Fruit fly (Drosophila melanogaster) whole organism, embryonic: ENCODE data around the gene CG33281.

Source experiments
- Ada2b ChIP-seq: fragments of 200-800 bp; sonication (Bioruptor generic); IDR thresholded peaks from 2 replicates; pipeline ENCODE4 v1.3.6; 2022; ENCODE audit warnings: missing biosample characterization, missing genetic modification characterization
- Bteb2 ChIP-seq: fragments of 200-800 bp; sonication (Bioruptor generic); optimal IDR thresholded peaks from 2 replicates; lab custom pipeline; 2016; ENCODE audit warnings: missing biosample characterization, missing genetic modification characterization
- CG10274 ChIP-seq: fragments of 200-800 bp; sonication (Bioruptor generic); optimal IDR thresholded peaks from 3 replicates; lab custom pipeline; 2017; ENCODE audit warnings: missing biosample characterization, mild to moderate bottlenecking, missing genetic modification characterization
- CG11093 ChIP-seq: fragments of 200-800 bp; sonication (Bioruptor generic); IDR thresholded peaks from 3 replicates; pipeline ENCODE4 v1.3.6; 2022; ENCODE audit warnings: missing biosample characterization, missing genetic modification characterization
- CG11723 ChIP-seq: fragments of 200-800 bp; sonication (Bioruptor generic); optimal IDR thresholded peaks from 2 replicates; lab custom pipeline; 2017; ENCODE audit warnings: missing biosample characterization, mild to moderate bottlenecking, missing genetic modification characterization
- CG12104 ChIP-seq: fragments of 200-800 bp; sonication (Bioruptor generic); optimal IDR thresholded peaks from 3 replicates; lab custom pipeline; 2016; ENCODE audit warnings: missing biosample characterization, missing genetic modification characterization
- CG12236 ChIP-seq: fragments of 200-800 bp; sonication (Bioruptor generic); optimal IDR thresholded peaks from 2 replicates; lab custom pipeline; 2016; ENCODE audit warnings: missing biosample characterization, missing genetic modification characterization
- CG1233 ChIP-seq: fragments of 200-800 bp; sonication (Bioruptor generic); optimal IDR thresholded peaks from 4 replicates; lab custom pipeline; 2018; ENCODE audit warnings: missing biosample characterization, mild to moderate bottlenecking, missing genetic modification characterization
- CG18619 ChIP-seq: fragments of 200-800 bp; sonication (Bioruptor generic); optimal IDR thresholded peaks from 3 replicates; lab custom pipeline; 2017; ENCODE audit warnings: missing biosample characterization, mild to moderate bottlenecking, missing genetic modification characterization
- CG2889 ChIP-seq: fragments of 200-800 bp; sonication (Bioruptor generic); IDR thresholded peaks from 3 replicates; pipeline ENCODE4 v1.3.6; 2022; ENCODE audit warnings: missing biosample characterization, missing genetic modification characterization
- CG30020 ChIP-seq: fragments of 200-800 bp; optimal IDR thresholded peaks from 2 replicates; lab custom pipeline; 2019; ENCODE audit warnings: missing biosample characterization, mild to moderate bottlenecking, missing genetic modification characterization, moderate library complexity
- CG32772 ChIP-seq: fragments of 200-800 bp; sonication (Bioruptor generic); IDR thresholded peaks from 2 replicates; pipeline ENCODE4 v1.3.6; 2022; ENCODE audit warnings: missing biosample characterization, missing genetic modification characterization
- CG6683 ChIP-seq: fragments of 200-800 bp; sonication (Bioruptor generic); optimal IDR thresholded peaks from 2 replicates; lab custom pipeline; 2017; ENCODE audit warnings: missing biosample characterization, mild to moderate bottlenecking, missing genetic modification characterization, missing genetic modification reagents
- CG6813 ChIP-seq: fragments of 200-800 bp; sonication (Bioruptor generic); optimal IDR thresholded peaks from 2 replicates; lab custom pipeline; 2017; ENCODE audit warnings: missing biosample characterization, missing genetic modification characterization, mild to moderate bottlenecking, moderate library complexity, missing genetic modification reagents
- CG7963 ChIP-seq: fragments of 200-800 bp; sonication (Bioruptor generic); IDR thresholded peaks from 3 replicates; pipeline ENCODE4 v1.3.6; 2022; ENCODE audit warnings: missing biosample characterization, missing genetic modification characterization; ENCODE audit not compliant: partially characterized antibody
- CG8765 ChIP-seq: fragments of 200-800 bp; sonication (Bioruptor generic); IDR thresholded peaks from 2 replicates; pipeline ENCODE4 v1.3.6; 2022; ENCODE audit warnings: missing biosample characterization, missing genetic modification characterization
- CHES-1-like ChIP-seq: fragments of 200-800 bp; sonication (Bioruptor generic); optimal IDR thresholded peaks from 2 replicates; lab custom pipeline; 2016; ENCODE audit warnings: missing biosample characterization, missing genetic modification characterization
- D19A ChIP-seq: fragments of 200-800 bp; optimal IDR thresholded peaks from 3 replicates; lab custom pipeline; 2019; ENCODE audit warnings: missing biosample characterization, mild to moderate bottlenecking, missing genetic modification characterization, moderate library complexity
- Dek ChIP-seq: fragments of 200-800 bp; sonication (Bioruptor generic); optimal IDR thresholded peaks from 3 replicates; lab custom pipeline; 2019; ENCODE audit warnings: missing biosample characterization, mild to moderate bottlenecking, missing genetic modification characterization, moderate library complexity
- Doc2 ChIP-seq: fragments of 200-800 bp; sonication (Bioruptor generic); IDR thresholded peaks from 2 replicates; pipeline ENCODE4 v1.3.6; 2022; ENCODE audit warnings: missing biosample characterization, missing genetic modification characterization
- Dref ChIP-seq: fragments of 200-800 bp; sonication (Bioruptor generic); IDR thresholded peaks from 2 replicates; pipeline ENCODE4 v1.3.6; 2022; ENCODE audit warnings: missing biosample characterization, missing genetic modification characterization
- HLH54F ChIP-seq: fragments of 200-800 bp; sonication (Bioruptor generic); optimal IDR thresholded peaks from 3 replicates; lab custom pipeline; 2016; ENCODE audit warnings: missing biosample characterization, missing genetic modification characterization
- HLHmδ ChIP-seq: fragments of 200-800 bp; sonication (Bioruptor generic); optimal IDR thresholded peaks from 2 replicates; lab custom pipeline; 2018; ENCODE audit warnings: missing biosample characterization, mild to moderate bottlenecking, missing genetic modification characterization, moderate library complexity
- Hey ChIP-seq: fragments of 200-800 bp; sonication (Bioruptor generic); optimal IDR thresholded peaks from 3 replicates; lab custom pipeline; 2018; ENCODE audit warnings: missing biosample characterization, mild to moderate bottlenecking, missing genetic modification characterization
- HmgZ ChIP-seq: fragments of 200-800 bp; sonication (Bioruptor generic); optimal IDR thresholded peaks from 2 replicates; lab custom pipeline; 2018; ENCODE audit warnings: missing biosample characterization, mild to moderate bottlenecking, missing genetic modification characterization
- Hr78 ChIP-seq, 2 experiments: fragments of 200-800 bp in 1 of 2; fragments of >200 bp in 1 of 2; sonication (Bioruptor generic) in 1 of 2; optimal IDR thresholded peaks; 2 replicates each; lab custom pipeline; 2017 to 2019; ENCODE audit warnings: missing biosample characterization in 2 of 2, missing genetic modification characterization in 2 of 2, mild to moderate bottlenecking in 1 of 2, moderate library complexity in 1 of 2
- Med ChIP-seq: fragments of 200-800 bp; sonication (Bioruptor generic); peaks from one replicate; lab custom pipeline; 2016; ENCODE audit warnings: missing biosample characterization, missing genetic modification characterization, mild to moderate bottlenecking, inconsistent platforms, moderate library complexity
- Mrtf ChIP-seq: fragments of 200-800 bp; sonication (Bioruptor generic); IDR thresholded peaks from 3 replicates; pipeline ENCODE4 v1.3.6; 2022; ENCODE audit warnings: missing biosample characterization, missing genetic modification characterization
- Optix ChIP-seq: fragments of 200-800 bp; sonication (Bioruptor generic); IDR thresholded peaks from 3 replicates; pipeline ENCODE4 v1.3.6; 2022; ENCODE audit warnings: missing biosample characterization, missing genetic modification characterization
- Ravus ChIP-seq: fragments of 200-800 bp; sonication (Bioruptor generic); IDR thresholded peaks from 2 replicates; pipeline ENCODE4 v1.3.6; 2022; ENCODE audit warnings: missing biosample characterization, missing genetic modification characterization
- Rfx ChIP-seq: fragments of 200-800 bp; sonication (Bioruptor generic); IDR thresholded peaks from 2 replicates; pipeline ENCODE4 v1.3.6; 2022; ENCODE audit warnings: missing biosample characterization, missing genetic modification characterization
- Scr ChIP-seq: fragments of 200-800 bp; sonication (Bioruptor generic); IDR thresholded peaks from 2 replicates; pipeline ENCODE4 v1.3.6; 2022; ENCODE audit warnings: missing biosample characterization, missing genetic modification characterization; ENCODE audit not compliant: partially characterized antibody
- Sry-δ ChIP-seq: fragments of 200-800 bp; sonication (Bioruptor generic); optimal IDR thresholded peaks from 2 replicates; lab custom pipeline; 2016; ENCODE audit warnings: missing biosample characterization, missing genetic modification characterization
- Vsx1 ChIP-seq: fragments of 200-800 bp; sonication (Bioruptor generic); optimal IDR thresholded peaks from 2 replicates; lab custom pipeline; 2017; ENCODE audit warnings: missing biosample characterization, mild to moderate bottlenecking, missing genetic modification characterization, missing genetic modification reagents
- hb ChIP-seq: fragments of 200-800 bp; sonication (Bioruptor generic); IDR thresholded peaks from 3 replicates; pipeline ENCODE4 v1.3.6; 2022; ENCODE audit warnings: missing biosample characterization, missing genetic modification characterization; ENCODE audit not compliant: partially characterized antibody
- lilli ChIP-seq: fragments of 200-800 bp; sonication (Bioruptor generic); optimal IDR thresholded peaks from 3 replicates; lab custom pipeline; 2016; ENCODE audit warnings: missing biosample characterization, missing genetic modification characterization
- mirr ChIP-seq: fragments of 200-800 bp; sonication (Bioruptor generic); optimal IDR thresholded peaks from 3 replicates; lab custom pipeline; 2018; ENCODE audit warnings: missing biosample characterization, mild to moderate bottlenecking, missing genetic modification characterization
- mld ChIP-seq: fragments of 200-800 bp; sonication (Bioruptor generic); IDR thresholded peaks from 3 replicates; pipeline ENCODE4 v1.3.6; 2022; ENCODE audit warnings: missing biosample characterization, missing genetic modification characterization; ENCODE audit not compliant: partially characterized antibody
- peb ChIP-seq: fragments of 200-800 bp; sonication (Bioruptor generic); IDR thresholded peaks from 2 replicates; pipeline ENCODE4 v1.3.6; 2022; ENCODE audit warnings: missing biosample characterization, missing genetic modification characterization
- pzg ChIP-seq: fragments of 200-800 bp; sonication (Bioruptor generic); optimal IDR thresholded peaks from 3 replicates; lab custom pipeline; 2018; ENCODE audit warnings: missing biosample characterization, mild to moderate bottlenecking, missing genetic modification characterization, moderate library complexity
- sima ChIP-seq: fragments of 200-800 bp; sonication (Bioruptor generic); optimal IDR thresholded peaks from 2 replicates; lab custom pipeline; 2016; ENCODE audit warnings: missing biosample characterization, missing genetic modification characterization
- sna ChIP-seq: fragments of 200-800 bp; sonication (Bioruptor generic); IDR thresholded peaks from 2 replicates; pipeline ENCODE4 v1.3.6; 2022; ENCODE audit warnings: missing biosample characterization, missing genetic modification characterization; ENCODE audit not compliant: partially characterized antibody
- so ChIP-seq: fragments of 200-800 bp; sonication (Bioruptor generic); IDR thresholded peaks from 3 replicates; pipeline ENCODE4 v1.3.6; 2022; ENCODE audit warnings: missing biosample characterization, missing genetic modification characterization
- sug ChIP-seq: fragments of 200-800 bp; optimal IDR thresholded peaks from 2 replicates; lab custom pipeline; 2019; ENCODE audit warnings: missing biosample characterization, mild to moderate bottlenecking, missing genetic modification characterization, moderate library complexity
- tap ChIP-seq: fragments of 200-800 bp; optimal IDR thresholded peaks from 3 replicates; lab custom pipeline; 2019; ENCODE audit warnings: missing biosample characterization, mild to moderate bottlenecking, missing genetic modification characterization, moderate library complexity
- tio ChIP-seq: fragments of 200-800 bp; sonication (Bioruptor generic); optimal IDR thresholded peaks from 2 replicates; lab custom pipeline; 2017; ENCODE audit warnings: missing biosample characterization, missing genetic modification characterization, inconsistent platforms
- tll ChIP-seq, 2 experiments: fragments of 200-800 bp in 1 of 2; fragments of >200 bp in 1 of 2; sonication (Bioruptor generic) in 1 of 2; optimal IDR thresholded peaks; 2 replicates each; lab custom pipeline; 2017 to 2019; ENCODE audit warnings: missing biosample characterization in 2 of 2, missing genetic modification characterization in 2 of 2, mild to moderate bottlenecking in 1 of 2, moderate library complexity in 1 of 2
- toy ChIP-seq: fragments of 200-800 bp; sonication (Bioruptor generic); IDR thresholded peaks from 2 replicates; pipeline ENCODE4 v1.3.6; 2022; ENCODE audit warnings: missing biosample characterization, missing genetic modification characterization
- trh ChIP-seq: fragments of 200-800 bp; sonication (Bioruptor generic); optimal IDR thresholded peaks from 2 replicates; lab custom pipeline; 2016; ENCODE audit warnings: missing biosample characterization, missing genetic modification characterization
- twi ChIP-seq: fragments of 200-800 bp; optimal IDR thresholded peaks from 2 replicates; lab custom pipeline; 2019; ENCODE audit warnings: missing biosample characterization, mild to moderate bottlenecking, missing genetic modification characterization, moderate library complexity
- yki ChIP-seq: fragments of >200 bp; optimal IDR thresholded peaks from 3 replicates; lab custom pipeline; 2018
- zen2 ChIP-seq: fragments of 200-800 bp; sonication (Bioruptor generic); IDR thresholded peaks from 3 replicates; pipeline ENCODE4 v1.3.6; 2022; ENCODE audit warnings: missing biosample characterization, missing genetic modification characterization; ENCODE audit not compliant: partially characterized antibody

The CG33281 gene

DNA sequence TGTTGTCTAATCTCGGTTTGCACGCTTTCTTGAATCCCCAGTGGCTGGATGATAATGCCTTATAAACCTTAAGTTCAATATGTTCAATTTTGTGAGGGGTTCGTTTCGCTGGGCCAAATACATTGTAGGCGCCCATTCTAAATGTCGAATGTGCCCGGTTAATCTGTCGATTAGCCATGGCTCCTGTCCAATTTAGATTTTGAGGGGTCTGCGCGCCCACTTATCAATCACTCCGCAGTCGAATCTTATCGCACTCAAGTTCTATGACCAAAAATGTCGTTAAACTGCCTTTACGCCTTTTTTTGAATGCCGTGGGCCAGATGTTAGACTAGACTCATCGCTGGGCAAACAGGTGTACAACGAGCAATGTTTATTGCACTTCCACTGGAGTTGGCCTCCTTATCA lies 26.0 kb upstream of the CG33281 start (continued):
- TF ChIP-seq mirr (GFP tag; lab: Kevin White, UChicago) (peak; percentile 86), toy (GFP tag; lab: Robert Waterston, UW) (no peak), sima (GFP tag; lab: Kevin White, UChicago) (no peak), Ada2b (GFP tag; lab: Robert Waterston, UW) (no peak), CG32772 (no peak), Doc2 (GFP tag; lab: Robert Waterston, UW) (no peak), CG10274 (no peak), Hr78 (GFP tag; optimal IDR thresholded peaks at IDR 0.05; lab: Kevin White, UChicago) (peak in 1 of 2 experiments; percentile 51), Optix (GFP tag; lab: Robert Waterston, UW) (no peak), pzg (no peak), HLH54F (GFP tag; lab: Kevin White, UChicago) (no peak), D19A (tag; lab: Kevin White, UChicago) (no peak), twi (tag; lab: Kevin White, UChicago) (peak; percentile 89), so (GFP tag; lab: Robert Waterston, UW) (no peak), hb (GFP tag; lab: Robert Waterston, UW) (no peak), CG2889 (GFP tag; lab: Robert Waterston, UW) (no peak), CG7963 (GFP tag; lab: Robert Waterston, UW) (no peak), Vsx1 (GFP tag; lab: Kevin White, UChicago) (peak; percentile 68), Sry-δ (GFP tag; lab: Kevin White, UChicago) (no peak), HLHmδ (GFP tag; lab: Kevin White, UChicago) (no peak), tap (tag; lab: Kevin White, UChicago) (no peak), Ravus (GFP tag; lab: Robert Waterston, UW) (no peak), CG30020 (tag; lab: Kevin White, UChicago) (no peak), Bteb2 (GFP tag; lab: Kevin White, UChicago) (no peak), tio (GFP tag; lab: Kevin White, UChicago) (no peak), Dref (GFP tag; lab: Robert Waterston, UW) (no peak), sna (no peak), lilli (GFP tag; lab: Kevin White, UChicago) (no peak), HmgZ (tag; lab: Kevin White, UChicago) (no peak), sug (tag; lab: Kevin White, UChicago) (peak; percentile 92), Scr (no peak), CG8765 (GFP tag; lab: Robert Waterston, UW) (no peak), Hey (tag; lab: Kevin White, UChicago) (peak; percentile 69), trh (GFP tag; lab: Kevin White, UChicago) (no peak), Dek (no peak), Rfx (GFP tag; lab: Robert Waterston, UW) (no peak), CG1233 (GFP tag; lab: Kevin White, UChicago) (no peak), peb (GFP tag; lab: Robert Waterston, UW) (no peak), Med (GFP tag; lab: Kevin White, UChicago) (peak; percentile 49), yki (lab: Kevin White, UChicago) (no peak), Mrtf (GFP tag; lab: Robert Waterston, UW) (no peak), tll (GFP tag; optimal IDR thresholded peaks at IDR 0.05; lab: Kevin White, UChicago) (no peak), CHES-1-like (no peak), mld (GFP tag; lab: Robert Waterston, UW) (no peak), CG12104 (GFP tag; lab: Kevin White, UChicago) (no peak), CG6813 (GFP tag; lab: Kevin White, UChicago) (peak; percentile 1), CG12236 (GFP tag; lab: Kevin White, UChicago) (no peak), zen2 (no peak), CG6683 (GFP tag; lab: Kevin White, UChicago) (no peak), CG18619 (GFP tag; lab: Kevin White, UChicago) (no peak), CG11093 (GFP tag; lab: Robert Waterston, UW) (no peak), CG11723 (GFP tag; lab: Kevin White, UChicago) (no peak)
